Worm (Caenorhabditis elegans): Measurements from ENCODE around the gene msp-81.

ce11 chrIV:9797304-9798003 lies 38.8 kb downstream of the msp-81 start, which contains the start of gene T13F2.2:
- TF ChIP-seq R02D3.7 (tag; optimal IDR thresholded peaks at IDR 0.05) (no peak), elt-1 (tag; optimal IDR thresholded peaks at IDR 0.05) (no peak), nhr-6 (tag; optimal IDR thresholded peaks at IDR 0.05) (no peak), dmd-4 (tag; optimal IDR thresholded peaks at IDR 0.05) (no peak), skn-1 (tag; optimal IDR thresholded peaks at IDR 0.05) (no peak), lin-39 (tag; optimal IDR thresholded peaks at IDR 0.05) (no peak), ZK546.5 (tag; optimal IDR thresholded peaks at IDR 0.05) (no peak), unc-62 (GFP tag; optimal IDR thresholded peaks at IDR 0.05) (no peak), nhr-12 (tag; optimal IDR thresholded peaks at IDR 0.05) (no peak), nhr-237 (tag; optimal IDR thresholded peaks at IDR 0.05) (no peak), unc-55 (GFP tag; optimal IDR thresholded peaks at IDR 0.05) (no peak), unc-39 (tag; optimal IDR thresholded peaks at IDR 0.05) (no peak)

Measured in whole organism, L2 larva.